Fruit fly (Drosophila melanogaster): ENCODE data around the gene Sfp26Ad.

The Sfp26Ad gene

DNA sequence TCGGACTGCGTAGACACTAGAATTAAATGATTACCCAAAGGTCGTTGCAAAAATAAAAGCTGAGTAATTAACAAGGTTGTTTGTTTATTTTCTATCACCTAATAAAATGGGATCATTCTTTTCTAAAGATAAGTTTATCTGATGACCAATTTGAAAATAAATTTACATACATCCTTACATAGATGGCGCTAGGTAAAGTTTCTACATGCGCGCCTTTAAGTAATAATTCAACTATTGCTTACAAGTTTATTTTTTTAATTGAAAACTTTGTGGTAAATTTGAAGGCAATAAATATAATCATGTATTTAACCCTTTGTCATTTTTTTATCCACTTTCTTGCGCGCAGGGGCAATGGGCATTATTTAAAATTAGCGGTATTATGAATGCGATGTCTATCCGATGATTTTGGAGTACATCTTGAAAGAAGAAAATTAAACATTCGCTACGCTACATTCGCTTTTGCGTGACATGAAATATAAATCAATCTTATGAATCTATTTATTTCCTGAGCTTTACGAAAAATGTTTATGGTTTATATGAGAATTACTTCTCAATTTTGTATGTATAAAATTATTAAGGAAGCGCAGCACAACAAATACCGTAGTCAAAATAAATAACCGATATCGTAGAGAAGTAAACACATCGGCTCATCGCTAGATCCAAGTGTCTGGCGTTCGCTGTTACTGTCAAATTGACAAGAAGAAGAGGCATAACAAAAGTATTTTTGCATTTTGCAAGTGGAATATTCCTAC, 5.8 kb upstream of the Sfp26Ad start, which contains the start of gene CG9044:
CG9044 (plus strand) TSS at position 676 of the 752 bp plus-strand sequence.
- TF ChIP-seq CG32121 (GFP tag; IDR thresholded peaks at IDR 0.05) (0 out of 2 replicates have a peak, but pooled peaks have one; percentile 40), rn (GFP tag; IDR thresholded peaks at IDR 0.05) (peak; percentile 15; the same call in 1 of the 2 replicates), CG15710 (tag; optimal IDR thresholded peaks at IDR 0.05) (peak; percentile 16), CG8301 (tag; optimal IDR thresholded peaks at IDR 0.05) (no peak)

dm6 chr2L:5947504-5947903, 4.4 kb upstream of the Sfp26Ad start:
- TF ChIP-seq Pif1A (GFP tag; optimal IDR thresholded peaks at IDR 0.05) = no peak
- TF ChIP-seq CG13204 (GFP tag; optimal IDR thresholded peaks at IDR 0.05) = no peak
- no peak for TF ChIP-seq Snoo (tag; optimal IDR thresholded peaks at IDR 0.05)
- no peak for TF ChIP-seq CG34367 (tag; optimal IDR thresholded peaks at IDR 0.05)
- TF ChIP-seq CG4496 (GFP tag; IDR thresholded peaks at IDR 0.05) = no peak
- TF ChIP-seq Ets98B (GFP tag; IDR thresholded peaks at IDR 0.05) = no peak
- no peak for TF ChIP-seq CG8301 (tag; optimal IDR thresholded peaks at IDR 0.05)
- no peak for TF ChIP-seq fd96Ca (GFP tag; IDR thresholded peaks at IDR 0.05)
- TF ChIP-seq Pif1B (GFP tag; optimal IDR thresholded peaks at IDR 0.05) = no peak
- no peak for TF ChIP-seq rn (GFP tag; IDR thresholded peaks at IDR 0.05)
- TF ChIP-seq CG9948 (tag; optimal IDR thresholded peaks at IDR 0.05) = no peak

DNA sequence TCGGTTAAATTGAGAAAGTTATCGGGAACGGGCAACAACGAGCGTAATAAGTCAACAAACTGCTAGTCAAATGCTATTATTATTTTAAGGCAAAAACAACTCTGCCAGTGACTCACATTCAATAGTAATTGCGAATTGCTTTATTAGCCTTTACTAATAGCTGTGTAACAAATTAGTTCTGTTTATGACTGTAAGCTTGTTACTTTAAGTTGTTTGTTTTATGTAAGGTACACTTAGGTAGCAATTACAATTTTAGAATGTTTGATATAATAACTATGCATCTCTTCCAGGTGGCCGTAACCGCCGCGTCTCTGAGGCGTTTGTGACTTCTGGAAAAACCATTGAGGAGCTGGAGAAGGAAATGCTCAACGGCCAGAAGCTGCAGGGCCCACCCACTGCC, 3.6 kb upstream of the Sfp26Ad start:
- TF ChIP-seq fd96Ca (GFP tag; IDR thresholded peaks at IDR 0.05) = no peak
- TF ChIP-seq Ets98B (GFP tag; IDR thresholded peaks at IDR 0.05) = no peak
- no peak for TF ChIP-seq Pif1A (GFP tag; optimal IDR thresholded peaks at IDR 0.05)
- TF ChIP-seq CG14655 (GFP tag; optimal IDR thresholded peaks at IDR 0.05) = no peak
- no peak for TF ChIP-seq CG12605 (GFP tag; IDR thresholded peaks at IDR 0.05)
- no peak for TF ChIP-seq CG4496 (GFP tag; IDR thresholded peaks at IDR 0.05)
- TF ChIP-seq CG8301 (tag; optimal IDR thresholded peaks at IDR 0.05) = no peak

- TF ChIP-seq CG10348 (GFP tag; IDR thresholded peaks at IDR 0.05) = no peak
- TF ChIP-seq gl (tag; optimal IDR thresholded peaks at IDR 0.05) = no peak
- TF ChIP-seq Ets98B (GFP tag; IDR thresholded peaks at IDR 0.05) = no peak
- TF ChIP-seq fd96Ca (GFP tag; IDR thresholded peaks at IDR 0.05) = no peak
- TF ChIP-seq CG34367 (tag; optimal IDR thresholded peaks at IDR 0.05) = no peak
- TF ChIP-seq D1 (tag; optimal IDR thresholded peaks at IDR 0.05) = no peak
- TF ChIP-seq CG32121 (GFP tag; IDR thresholded peaks at IDR 0.05) = no peak
- no peak for TF ChIP-seq CG8301 (tag; optimal IDR thresholded peaks at IDR 0.05)
- TF ChIP-seq CG12605 (GFP tag; IDR thresholded peaks at IDR 0.05) = no peak
- TF ChIP-seq CG4496 (GFP tag; IDR thresholded peaks at IDR 0.05) = no peak
- TF ChIP-seq Pif1A (GFP tag; optimal IDR thresholded peaks at IDR 0.05) = no peak
- no peak for TF ChIP-seq CG14655 (GFP tag; optimal IDR thresholded peaks at IDR 0.05)
- TF ChIP-seq Snoo (tag; optimal IDR thresholded peaks at IDR 0.05) = no peak
- no peak for TF ChIP-seq CG13204 (GFP tag; optimal IDR thresholded peaks at IDR 0.05)
- no peak for TF ChIP-seq CG15710 (tag; optimal IDR thresholded peaks at IDR 0.05)
- no peak for TF ChIP-seq Pif1B (GFP tag; optimal IDR thresholded peaks at IDR 0.05)
- no peak for TF ChIP-seq CG9948 (tag; optimal IDR thresholded peaks at IDR 0.05)
- TF ChIP-seq CG8159 (tag; optimal IDR thresholded peaks at IDR 0.05) = no peak
Observed at dm6 chr2L:5945651-5946547, 2.8 kb upstream of the Sfp26Ad start.

dm6 chr2L:5944305-5945282, 1.5 kb upstream of the Sfp26Ad start:
- TF ChIP-seq EcR (GFP tag; optimal IDR thresholded peaks at IDR 0.05) (peak; percentile 89), D1 (tag; optimal IDR thresholded peaks at IDR 0.05) (no peak), Ets98B (GFP tag; IDR thresholded peaks at IDR 0.05) (peak; percentile 15; the same call in 1 of the 2 replicates), CG12605 (GFP tag; IDR thresholded peaks at IDR 0.05) (peak; percentile 65; the same call in 1 of the 2 replicates), Pif1B (GFP tag; optimal IDR thresholded peaks at IDR 0.05) (no peak), CG8301 (tag; optimal IDR thresholded peaks at IDR 0.05) (no peak), CG14655 (GFP tag; optimal IDR thresholded peaks at IDR 0.05) (no peak), CG10348 (GFP tag; IDR thresholded peaks at IDR 0.05) (no peak), Snoo (tag; optimal IDR thresholded peaks at IDR 0.05) (no peak), CG8159 (tag; optimal IDR thresholded peaks at IDR 0.05) (no peak), gl (tag; optimal IDR thresholded peaks at IDR 0.05) (no peak), rn (GFP tag; IDR thresholded peaks at IDR 0.05) (no peak)
